Fruit fly (Drosophila melanogaster) whole organism, embryonic: ENCODE measurements around the gene Ufl1.
A peak's percentile ranks its signal among the peaks of the same experiment; 100 is the strongest.

ENCODE experiments used
- CG10366 ChIP-seq: fragments of 200-800 bp; sonication (Bioruptor generic); IDR thresholded peaks from 2 replicates; pipeline ENCODE4 v1.3.6; 2022; ENCODE audit warnings: missing biosample characterization, missing genetic modification characterization
- CG10654 ChIP-seq: fragments of 200-800 bp; sonication (Bioruptor generic); optimal IDR thresholded peaks from 2 replicates; lab custom pipeline; 2016; ENCODE audit warnings: missing biosample characterization, missing genetic modification characterization
- CG10959 ChIP-seq: fragments of 200-800 bp; sonication (Bioruptor generic); IDR thresholded peaks from 2 replicates; pipeline ENCODE4 v1.3.6; 2022; ENCODE audit warnings: missing biosample characterization, missing genetic modification characterization
- CG11456 ChIP-seq: fragments of 200-800 bp; sonication (Bioruptor generic); IDR thresholded peaks from 3 replicates; pipeline ENCODE4 v1.3.6; 2022; ENCODE audit warnings: missing biosample characterization, missing genetic modification characterization
- CG11504 ChIP-seq: fragments of 200-800 bp; sonication (Bioruptor generic); optimal IDR thresholded peaks from 3 replicates; lab custom pipeline; 2019; ENCODE audit warnings: missing biosample characterization, mild to moderate bottlenecking, missing genetic modification characterization, moderate library complexity
- CG12071 ChIP-seq: fragments of 200-800 bp; sonication (Bioruptor generic); optimal IDR thresholded peaks from 3 replicates; lab custom pipeline; 2018; ENCODE audit warnings: missing biosample characterization, mild to moderate bottlenecking, missing genetic modification characterization
- CG12769 ChIP-seq: fragments of 200-800 bp; sonication (Bioruptor generic); optimal IDR thresholded peaks from 2 replicates; lab custom pipeline; 2019; ENCODE audit warnings: missing biosample characterization, mild to moderate bottlenecking, missing genetic modification characterization, moderate library complexity
- CG14667 ChIP-seq: fragments of 200-800 bp; sonication (Bioruptor generic); IDR thresholded peaks from 2 replicates; pipeline ENCODE4 v1.3.6; 2022; ENCODE audit warnings: missing biosample characterization, missing genetic modification characterization
- CG14860 ChIP-seq: fragments of 200-800 bp; sonication (Bioruptor generic); IDR thresholded peaks from 3 replicates; pipeline ENCODE4 v1.3.6; 2022; ENCODE audit warnings: missing biosample characterization, missing genetic modification characterization; ENCODE audit not compliant: partially characterized antibody
- CG15601 ChIP-seq: fragments of 200-800 bp; sonication (Bioruptor generic); optimal IDR thresholded peaks from 3 replicates; lab custom pipeline; 2019; ENCODE audit warnings: missing biosample characterization, mild to moderate bottlenecking, missing genetic modification characterization, moderate library complexity
- CG18011 ChIP-seq: fragments of 200-800 bp; sonication (Bioruptor generic); optimal IDR thresholded peaks from 2 replicates; lab custom pipeline; 2017; ENCODE audit warnings: missing biosample characterization, missing genetic modification characterization, mild to moderate bottlenecking, moderate library complexity, missing genotype
- CG18764 ChIP-seq: fragments of 200-800 bp; sonication (Bioruptor generic); optimal IDR thresholded peaks from 3 replicates; lab custom pipeline; 2016; ENCODE audit warnings: missing biosample characterization, missing genetic modification characterization
- CG31224 ChIP-seq: fragments of 200-800 bp; sonication (Bioruptor generic); IDR thresholded peaks from 2 replicates; pipeline ENCODE4 v1.3.6; 2022; ENCODE audit warnings: missing biosample characterization, missing genetic modification characterization
- CG31388 ChIP-seq: fragments of 200-800 bp; sonication (Bioruptor generic); optimal IDR thresholded peaks from 2 replicates; lab custom pipeline; 2016; ENCODE audit warnings: missing biosample characterization, missing genetic modification characterization
- CG3995 ChIP-seq: fragments of 200-800 bp; sonication (Bioruptor generic); optimal IDR thresholded peaks from 3 replicates; lab custom pipeline; 2016; ENCODE audit warnings: missing biosample characterization, missing genetic modification characterization
- CG43689 ChIP-seq: fragments of 200-800 bp; sonication (Bioruptor generic); IDR thresholded peaks from 2 replicates; pipeline ENCODE4 v1.3.6; 2022; ENCODE audit warnings: missing biosample characterization, missing genetic modification characterization
- CG8765 ChIP-seq: fragments of 200-800 bp; sonication (Bioruptor generic); IDR thresholded peaks from 2 replicates; pipeline ENCODE4 v1.3.6; 2022; ENCODE audit warnings: missing biosample characterization, missing genetic modification characterization
- CHES-1-like ChIP-seq: fragments of 200-800 bp; sonication (Bioruptor generic); optimal IDR thresholded peaks from 2 replicates; lab custom pipeline; 2016; ENCODE audit warnings: missing biosample characterization, missing genetic modification characterization
- CTCF ChIP-seq: fragments of 200-800 bp; sonication (Bioruptor generic); optimal IDR thresholded peaks from 2 replicates; lab custom pipeline; 2017; ENCODE audit warnings: missing biosample characterization, mild to moderate bottlenecking, missing genetic modification characterization, moderate library complexity
- Doc3 ChIP-seq: fragments of 200-800 bp; sonication (Bioruptor generic); IDR thresholded peaks from 3 replicates; pipeline ENCODE4 v1.3.6; 2022; ENCODE audit warnings: missing biosample characterization, missing genetic modification characterization; ENCODE audit not compliant: partially characterized antibody
- Fer3 ChIP-seq: fragments of 200-800 bp; sonication (Bioruptor generic); optimal IDR thresholded peaks from 2 replicates; lab custom pipeline; 2018; ENCODE audit warnings: missing biosample characterization, mild to moderate bottlenecking, missing genetic modification characterization, moderate library complexity
- HLH4C ChIP-seq: fragments of 200-800 bp; sonication (Bioruptor generic); IDR thresholded peaks from 3 replicates; pipeline ENCODE4 v1.3.6; 2022; ENCODE audit warnings: missing biosample characterization, missing genetic modification characterization; ENCODE audit not compliant: partially characterized antibody
- NC2β ChIP-seq: fragments of 200-800 bp; sonication (Bioruptor generic); optimal IDR thresholded peaks from 2 replicates; lab custom pipeline; 2016; ENCODE audit warnings: missing biosample characterization, missing genetic modification characterization
- Ravus ChIP-seq: fragments of 200-800 bp; sonication (Bioruptor generic); IDR thresholded peaks from 2 replicates; pipeline ENCODE4 v1.3.6; 2022; ENCODE audit warnings: missing biosample characterization, missing genetic modification characterization
- Taf1 ChIP-seq: fragments of 200-800 bp; sonication (Bioruptor generic); IDR thresholded peaks from 2 replicates; pipeline ENCODE4 v1.3.6; 2022; ENCODE audit warnings: missing biosample characterization, missing genetic modification characterization
- Tbp ChIP-seq: fragments of >200 bp; optimal IDR thresholded peaks from 2 replicates; lab custom pipeline; 2018; ENCODE audit warnings: missing biosample characterization, missing genetic modification characterization
- abd-A ChIP-seq: fragments of 200-800 bp; sonication (Bioruptor generic); optimal IDR thresholded peaks from 3 replicates; lab custom pipeline; 2019; ENCODE audit warnings: missing biosample characterization, mild to moderate bottlenecking, missing genetic modification characterization, moderate library complexity
- az2 ChIP-seq: fragments of 200-800 bp; sonication (Bioruptor generic); optimal IDR thresholded peaks from 3 replicates; lab custom pipeline; 2016; ENCODE audit warnings: missing biosample characterization, missing genetic modification characterization
- cad ChIP-seq: fragments of >200 bp; optimal IDR thresholded peaks from 2 replicates; lab custom pipeline; 2017; ENCODE audit warnings: missing biosample characterization, missing genetic modification characterization
- caup ChIP-seq: fragments of 200-800 bp; sonication (Bioruptor generic); optimal IDR thresholded peaks from 3 replicates; lab custom pipeline; 2017; ENCODE audit warnings: missing biosample characterization, mild to moderate bottlenecking, missing genetic modification characterization, moderate library complexity; ENCODE audit not compliant: severe bottlenecking
- croc ChIP-seq: fragments of 200-800 bp; sonication (Bioruptor generic); conservative IDR thresholded peaks from 3 replicates; pipeline ENCODE4 v1.3.6; 2022; ENCODE audit warnings: missing biosample characterization, missing genetic modification characterization
- dmrt99B ChIP-seq: fragments of 200-800 bp; sonication (Bioruptor generic); optimal IDR thresholded peaks from 2 replicates; lab custom pipeline; 2018; ENCODE audit warnings: missing biosample characterization, mild to moderate bottlenecking, missing genetic modification characterization, moderate library complexity
- dysf ChIP-seq: fragments of 200-800 bp; sonication (Bioruptor generic); IDR thresholded peaks from 3 replicates; pipeline ENCODE4 v1.3.6; 2022; ENCODE audit warnings: missing biosample characterization, missing genetic modification characterization
- ftz-f1 ChIP-seq: fragments of 200-800 bp; sonication (Bioruptor generic); optimal IDR thresholded peaks from 2 replicates; lab custom pipeline; 2016; ENCODE audit warnings: missing biosample characterization, missing genetic modification characterization
- gcm ChIP-seq: fragments of 200-800 bp; sonication (Bioruptor generic); optimal IDR thresholded peaks from 2 replicates; lab custom pipeline; 2019; ENCODE audit warnings: missing biosample characterization, mild to moderate bottlenecking, missing genetic modification characterization, moderate library complexity
- gem ChIP-seq: fragments of 200-800 bp; sonication (Bioruptor generic); optimal IDR thresholded peaks from 2 replicates; lab custom pipeline; 2019; ENCODE audit warnings: missing biosample characterization, mild to moderate bottlenecking, missing genetic modification characterization, moderate library complexity
- gsb ChIP-seq: fragments of 200-800 bp; sonication (Bioruptor generic); IDR thresholded peaks from 2 replicates; pipeline ENCODE4 v1.3.6; 2022; ENCODE audit warnings: missing biosample characterization, missing genetic modification characterization
- hb ChIP-seq: fragments of 200-800 bp; sonication (Bioruptor generic); IDR thresholded peaks from 3 replicates; pipeline ENCODE4 v1.3.6; 2022; ENCODE audit warnings: missing biosample characterization, missing genetic modification characterization; ENCODE audit not compliant: partially characterized antibody
- ken ChIP-seq: fragments of 200-800 bp; sonication (Bioruptor generic); IDR thresholded peaks from 3 replicates; pipeline ENCODE4 v1.3.6; 2022; ENCODE audit warnings: missing biosample characterization, missing genetic modification characterization
- nmo ChIP-seq: fragments of 200-800 bp; sonication (Bioruptor generic); optimal IDR thresholded peaks from 2 replicates; lab custom pipeline; 2018; ENCODE audit warnings: missing biosample characterization, mild to moderate bottlenecking, missing genetic modification characterization, moderate library complexity
- org-1 ChIP-seq: fragments of 200-800 bp; sonication (Bioruptor generic); optimal IDR thresholded peaks from 2 replicates; lab custom pipeline; 2017; ENCODE audit warnings: missing biosample characterization, missing genetic modification characterization
- pros ChIP-seq: fragments of 200-800 bp; sonication (Bioruptor generic); optimal IDR thresholded peaks from 3 replicates; lab custom pipeline; 2019; ENCODE audit warnings: missing biosample characterization, mild to moderate bottlenecking, missing genetic modification characterization, moderate library complexity
- ranshi ChIP-seq: fragments of 200-800 bp; sonication (Bioruptor generic); IDR thresholded peaks from 2 replicates; pipeline ENCODE4 v1.3.6; 2022; ENCODE audit warnings: missing biosample characterization, missing genetic modification characterization
- repo ChIP-seq: fragments of 200-800 bp; sonication (Bioruptor generic); optimal IDR thresholded peaks from 2 replicates; lab custom pipeline; 2016; ENCODE audit warnings: missing biosample characterization, missing genetic modification characterization
- scrt ChIP-seq: fragments of 200-800 bp; sonication (Bioruptor generic); optimal IDR thresholded peaks from 2 replicates; lab custom pipeline; 2018; ENCODE audit warnings: missing biosample characterization, mild to moderate bottlenecking, missing genetic modification characterization, moderate library complexity
- sima ChIP-seq: fragments of 200-800 bp; sonication (Bioruptor generic); optimal IDR thresholded peaks from 2 replicates; lab custom pipeline; 2016; ENCODE audit warnings: missing biosample characterization, missing genetic modification characterization
- sisA ChIP-seq: fragments of 200-800 bp; sonication (Bioruptor generic); IDR thresholded peaks from 2 replicates; pipeline ENCODE4 v1.3.6; 2022; ENCODE audit warnings: missing biosample characterization, missing genetic modification characterization
- slp2 ChIP-seq: fragments of 200-800 bp; sonication (Bioruptor generic); optimal IDR thresholded peaks from 2 replicates; lab custom pipeline; 2016; ENCODE audit warnings: missing biosample characterization, missing genetic modification characterization
- sob ChIP-seq: fragments of 200-800 bp; sonication (Bioruptor generic); IDR thresholded peaks from 2 replicates; pipeline ENCODE4 v1.3.6; 2022; ENCODE audit warnings: missing biosample characterization, missing genetic modification characterization
- tna ChIP-seq: fragments of 200-800 bp; sonication (Bioruptor generic); IDR thresholded peaks from 2 replicates; pipeline ENCODE4 v1.3.6; 2022; ENCODE audit warnings: missing biosample characterization, missing genetic modification characterization; ENCODE audit not compliant: partially characterized antibody
- toy ChIP-seq: fragments of 200-800 bp; sonication (Bioruptor generic); IDR thresholded peaks from 2 replicates; pipeline ENCODE4 v1.3.6; 2022; ENCODE audit warnings: missing biosample characterization, missing genetic modification characterization

The Ufl1 gene

DNA sequence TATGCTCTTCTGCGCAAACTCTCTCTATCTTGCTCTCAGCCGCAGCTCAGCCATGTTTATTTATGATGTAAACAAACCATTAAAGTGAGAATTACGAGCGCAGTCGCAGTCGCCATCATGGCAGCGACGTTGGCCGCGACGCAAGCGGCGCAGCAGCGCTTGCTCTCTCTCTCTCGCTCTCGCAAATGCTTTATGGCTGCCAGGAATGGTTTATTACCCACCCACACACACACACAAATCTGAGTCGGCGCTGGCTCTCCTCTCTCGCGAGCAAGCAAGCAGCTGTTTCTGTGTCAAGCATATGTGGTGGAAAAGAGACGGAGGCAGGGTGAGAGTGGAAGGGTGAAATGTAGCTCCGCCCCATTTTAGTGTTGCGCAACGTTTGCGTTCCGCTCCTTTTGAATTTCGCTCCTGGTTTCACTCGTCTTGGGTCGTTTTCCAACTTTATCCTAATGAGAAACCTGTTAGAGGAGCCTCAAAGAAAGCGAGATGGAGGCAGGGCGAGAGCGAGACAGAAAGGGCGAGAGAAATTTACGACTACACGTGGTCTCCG lies 36.9 kb downstream of the Ufl1 start (continued):
- no peak for TF ChIP-seq croc (GFP tag; lab: Robert Waterston, UW)
- TF ChIP-seq sob (GFP tag; lab: Robert Waterston, UW) = peak; percentile 30; the same call in 1 of the 2 replicates
- peak; percentile 97 for TF ChIP-seq pros (GFP tag; lab: Kevin White, UChicago)
- TF ChIP-seq HLH4C = peak; percentile 30; the same call in 1 of the 3 replicates
- no peak for TF ChIP-seq CG14667
- TF ChIP-seq dmrt99B = no peak
- TF ChIP-seq CG11456 (GFP tag; lab: Robert Waterston, UW) = no peak
- no peak for TF ChIP-seq CG3995
- TF ChIP-seq ranshi (GFP tag; lab: Robert Waterston, UW) = no peak
- no peak for TF ChIP-seq Fer3 (tag; lab: Kevin White, UChicago)
- TF ChIP-seq CG10366 = no peak
- TF ChIP-seq hb (GFP tag; lab: Robert Waterston, UW) = no peak
- TF ChIP-seq tna (GFP tag; lab: Robert Waterston, UW) = 0 out of 2 replicates have a peak, but pooled peaks have one; percentile 22
- TF ChIP-seq slp2 (GFP tag; lab: Kevin White, UChicago) = peak; percentile 27
- no peak for TF ChIP-seq ken (GFP tag; lab: Robert Waterston, UW)
- TF ChIP-seq Tbp (GFP tag; lab: Kevin White, UChicago) = no peak
- TF ChIP-seq NC2β (GFP tag; lab: Kevin White, UChicago) = no peak
- TF ChIP-seq dysf = no peak
- no peak for TF ChIP-seq ftz-f1 (GFP tag; lab: Kevin White, UChicago)
- 0 out of 3 replicates have a peak, but pooled peaks have one; percentile 29 for TF ChIP-seq CG14860 (GFP tag; lab: Robert Waterston, UW)
- TF ChIP-seq scrt (GFP tag; lab: Kevin White, UChicago) = peak; percentile 97
- no peak for TF ChIP-seq sisA (GFP tag; lab: Robert Waterston, UW)
- TF ChIP-seq sima (GFP tag; lab: Kevin White, UChicago) = no peak
- no peak for TF ChIP-seq org-1 (GFP tag; lab: Kevin White, UChicago)
- TF ChIP-seq Taf1 (GFP tag; lab: Robert Waterston, UW) = no peak
- TF ChIP-seq CG11504 (tag; lab: Kevin White, UChicago) = peak; percentile 23
- TF ChIP-seq Ravus (GFP tag; lab: Robert Waterston, UW) = no peak
- TF ChIP-seq CG12769 (tag; lab: Kevin White, UChicago) = no peak
- no peak for TF ChIP-seq CHES-1-like (GFP tag; lab: Kevin White, UChicago)
- TF ChIP-seq CG31388 (GFP tag; lab: Kevin White, UChicago) = no peak
- TF ChIP-seq Doc3 (GFP tag; lab: Robert Waterston, UW) = no peak
- TF ChIP-seq gsb = no peak
- TF ChIP-seq CG15601 (tag; lab: Kevin White, UChicago) = no peak
- no peak for TF ChIP-seq CTCF (GFP tag; lab: Kevin White, UChicago)
- TF ChIP-seq repo = no peak
- TF ChIP-seq CG8765 = 0 out of 2 replicates have a peak, but pooled peaks have one; percentile 16
- TF ChIP-seq nmo (GFP tag; lab: Kevin White, UChicago) = peak; percentile 37
- TF ChIP-seq az2 (GFP tag; lab: Kevin White, UChicago) = no peak
- TF ChIP-seq CG10959 (GFP tag; lab: Robert Waterston, UW) = no peak
- TF ChIP-seq toy (GFP tag; lab: Robert Waterston, UW) = no peak
- no peak for TF ChIP-seq caup (GFP tag; lab: Kevin White, UChicago)
- TF ChIP-seq CG18764 = no peak
- TF ChIP-seq gcm (GFP tag; lab: Kevin White, UChicago) = peak; percentile 47
- TF ChIP-seq cad = peak; percentile 100
- TF ChIP-seq CG18011 (GFP tag; lab: Kevin White, UChicago) = no peak
- peak; percentile 3 for TF ChIP-seq CG12071 (GFP tag; lab: Kevin White, UChicago)
- TF ChIP-seq gem = no peak
- TF ChIP-seq CG43689 (GFP tag; lab: Robert Waterston, UW) = no peak
- TF ChIP-seq abd-A = peak; percentile 100
- TF ChIP-seq CG31224 = no peak
- TF ChIP-seq CG10654 (GFP tag; lab: Kevin White, UChicago) = no peak
